Fruit fly (Drosophila melanogaster): Measurements from ENCODE around the gene CG5447.

The CG5447 gene

DNA sequence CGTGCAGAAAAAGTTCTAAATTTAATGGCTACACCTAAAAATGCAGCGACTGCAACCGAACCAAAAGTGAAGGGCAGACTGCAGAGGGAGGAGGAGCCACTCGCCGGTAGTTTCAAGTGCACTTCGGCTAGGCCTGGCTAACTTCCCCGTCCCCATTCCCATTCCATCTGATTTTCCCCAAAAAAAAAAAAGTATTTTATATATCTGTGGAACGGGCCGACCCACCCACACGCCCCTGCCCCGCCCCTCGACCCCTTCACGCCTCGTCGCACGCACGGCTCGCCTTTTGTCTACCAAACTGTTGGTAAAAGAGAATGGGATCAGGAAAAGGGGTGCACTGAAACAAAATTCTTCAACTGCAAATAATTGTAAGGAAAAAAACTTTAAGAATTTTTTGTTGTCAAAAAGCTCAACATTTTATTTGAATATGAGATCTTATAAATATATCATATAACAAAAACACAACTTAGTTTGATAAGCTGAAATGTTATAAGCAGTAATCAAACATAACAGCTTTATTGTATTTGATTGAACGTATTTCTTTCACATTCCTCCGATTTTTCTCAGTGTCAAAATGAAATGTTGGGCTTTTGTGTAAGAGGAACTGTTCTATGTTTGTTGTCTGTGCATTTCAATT, 8.3 kb upstream of the CG5447 start:
- TF ChIP-seq CTCF (optimal IDR thresholded peaks at IDR 0.05) (no peak), CG8478 (optimal IDR thresholded peaks at IDR 0.05) (no peak)

- TF ChIP-seq CG8478 (optimal IDR thresholded peaks at IDR 0.05): no peak
Measured at dm6 chr3R:26448779-26449178, 3.6 kb upstream of the CG5447 start, which contains the start of gene Hex-t1. Hex-t1 (plus strand) TSS chr3R:26449079.

DNA sequence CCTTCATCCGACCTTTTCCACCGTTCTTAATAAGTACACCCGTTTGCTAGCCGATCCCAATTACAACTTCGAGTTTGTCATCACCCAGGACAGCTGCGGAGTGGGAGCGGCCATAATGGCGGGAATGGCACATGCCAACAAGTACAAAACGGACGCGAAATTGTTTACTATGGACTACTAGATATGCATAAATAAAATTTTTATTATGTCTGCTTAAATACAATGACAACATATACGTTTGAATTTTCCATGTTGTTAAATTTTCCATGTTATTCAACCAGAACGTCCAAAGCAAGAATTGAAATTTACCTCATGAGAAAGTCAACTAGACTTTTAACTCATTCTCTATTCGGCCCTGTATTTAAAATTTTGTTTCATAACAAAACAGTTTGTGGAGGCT, 2.0 kb upstream of the CG5447 start, which contains the start of gene Hex-t2:
Hex-t2 (plus strand) TSS at position 301 of the 400 bp plus-strand sequence.
- TF ChIP-seq CTCF (optimal IDR thresholded peaks at IDR 0.05) (no peak), CG8478 (optimal IDR thresholded peaks at IDR 0.05) (no peak)

DNA sequence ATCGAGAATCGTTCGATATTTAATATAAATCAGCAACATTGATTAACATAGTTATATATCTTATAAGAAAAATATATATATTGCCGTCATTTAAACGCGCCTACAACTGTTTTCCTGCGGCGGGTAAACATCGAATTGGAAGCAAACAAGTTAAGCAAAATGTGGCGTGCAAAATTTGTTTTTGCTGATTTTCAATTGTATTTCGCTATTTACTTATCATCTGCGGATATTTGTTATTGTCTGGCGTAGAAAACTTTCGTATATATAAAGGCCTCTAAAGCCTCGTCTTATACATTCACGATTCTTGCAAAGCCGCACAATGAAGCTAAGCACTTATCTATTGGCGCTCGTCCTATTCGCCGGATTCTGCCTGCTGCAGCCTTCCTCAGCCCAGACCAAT, 2.2 kb downstream of the CG5447 start, which contains the start of gene CG43117:
CG43117 (plus strand) TSS at position 301 of the 400 bp plus-strand sequence.
- TF ChIP-seq CTCF (optimal IDR thresholded peaks at IDR 0.05) (no peak), CG8478 (optimal IDR thresholded peaks at IDR 0.05) (no peak)

- TF ChIP-seq CG8478 (optimal IDR thresholded peaks at IDR 0.05) (no peak), CTCF (optimal IDR thresholded peaks at IDR 0.05) (no peak)
Measured at dm6 chr3R:26455838-26456237, 3.5 kb downstream of the CG5447 start, which contains the start of gene Pdf. Pdf (minus strand) TSS chr3R:26456141.

DNA sequence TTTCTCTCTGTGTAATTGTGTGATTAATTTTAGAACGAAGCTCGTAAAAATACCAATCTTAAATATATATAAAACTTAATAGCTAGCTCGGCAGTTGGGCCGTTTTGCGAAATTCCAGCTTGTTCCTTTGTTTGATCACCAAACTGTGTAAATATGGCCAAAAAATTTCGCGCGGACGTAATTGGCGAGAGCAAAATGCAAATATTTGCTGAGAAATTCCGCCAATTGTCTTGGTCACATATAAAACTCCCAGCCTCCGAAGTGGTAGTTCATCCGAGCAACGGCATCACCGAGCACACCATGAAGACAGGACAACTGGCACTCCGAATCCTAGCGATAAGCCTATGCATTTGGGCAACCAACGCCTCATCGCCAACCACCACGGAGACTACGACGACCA, 4.2 kb downstream of the CG5447 start, which contains the start of gene CG14237:
CG14237 (plus strand) TSS at position 301 of the 400 bp plus-strand sequence.
- TF ChIP-seq CG8478 (optimal IDR thresholded peaks at IDR 0.05): no peak
- no peak for TF ChIP-seq CTCF (optimal IDR thresholded peaks at IDR 0.05)

DNA sequence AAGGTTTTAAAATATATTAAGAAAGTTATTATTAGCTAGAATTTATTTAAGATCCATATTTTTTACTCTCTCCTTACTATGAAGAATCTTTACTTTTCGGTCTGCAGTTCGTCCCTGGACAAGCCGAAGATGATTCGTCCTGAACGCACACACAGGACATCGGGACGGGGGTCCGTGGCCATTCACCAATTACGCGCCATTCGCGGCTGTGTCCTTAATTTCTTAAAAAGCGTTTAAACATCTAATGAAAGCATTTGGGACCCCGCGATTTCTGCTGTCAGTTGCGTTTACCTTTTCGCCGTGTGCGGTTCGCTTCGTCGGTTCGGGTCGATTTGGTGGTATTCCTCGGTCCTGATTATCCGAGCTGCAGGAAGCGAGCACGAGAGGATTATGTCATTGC, 5.6 kb downstream of the CG5447 start, which contains the start of gene CG14238:
CG14238 (plus strand) TSS at position 301 of the 400 bp plus-strand sequence.
- no peak for TF ChIP-seq CTCF (optimal IDR thresholded peaks at IDR 0.05)
- no peak for TF ChIP-seq CG8478 (optimal IDR thresholded peaks at IDR 0.05)

DNA sequence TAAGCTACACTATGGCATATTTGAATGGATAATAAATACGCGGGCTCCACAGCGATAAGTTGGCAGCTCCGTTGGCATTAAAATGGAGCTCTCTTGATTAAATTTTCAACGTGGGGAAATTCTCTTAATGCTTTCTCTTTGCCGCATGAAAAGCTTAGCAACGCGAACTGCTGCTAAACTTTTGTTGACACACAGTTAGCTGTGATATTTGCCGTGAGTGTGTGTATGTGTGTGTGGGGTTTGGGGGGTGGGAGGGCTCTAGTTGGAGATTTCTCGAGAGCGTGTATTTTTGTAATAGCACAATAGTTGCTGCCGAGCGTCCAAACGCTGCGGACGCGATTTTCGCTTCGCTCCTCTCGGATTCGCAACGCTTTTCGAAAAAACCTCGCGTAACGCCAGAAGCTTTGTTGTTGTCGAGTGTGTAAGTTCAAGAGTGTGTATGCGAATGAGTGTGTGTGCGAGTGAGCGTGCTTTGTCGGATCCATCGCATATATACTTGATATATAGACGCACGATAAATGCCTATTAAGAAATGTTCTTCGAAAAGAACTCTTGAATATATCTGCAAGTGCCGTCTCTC, 9.0 kb downstream of the CG5447 start, which contains the start of gene CG5455:
CG5455 (plus strand) TSS at position 302 of the 580 bp plus-strand sequence.
- TF ChIP-seq CTCF (optimal IDR thresholded peaks at IDR 0.05) (no peak), CG8478 (optimal IDR thresholded peaks at IDR 0.05) (no peak)

DNA sequence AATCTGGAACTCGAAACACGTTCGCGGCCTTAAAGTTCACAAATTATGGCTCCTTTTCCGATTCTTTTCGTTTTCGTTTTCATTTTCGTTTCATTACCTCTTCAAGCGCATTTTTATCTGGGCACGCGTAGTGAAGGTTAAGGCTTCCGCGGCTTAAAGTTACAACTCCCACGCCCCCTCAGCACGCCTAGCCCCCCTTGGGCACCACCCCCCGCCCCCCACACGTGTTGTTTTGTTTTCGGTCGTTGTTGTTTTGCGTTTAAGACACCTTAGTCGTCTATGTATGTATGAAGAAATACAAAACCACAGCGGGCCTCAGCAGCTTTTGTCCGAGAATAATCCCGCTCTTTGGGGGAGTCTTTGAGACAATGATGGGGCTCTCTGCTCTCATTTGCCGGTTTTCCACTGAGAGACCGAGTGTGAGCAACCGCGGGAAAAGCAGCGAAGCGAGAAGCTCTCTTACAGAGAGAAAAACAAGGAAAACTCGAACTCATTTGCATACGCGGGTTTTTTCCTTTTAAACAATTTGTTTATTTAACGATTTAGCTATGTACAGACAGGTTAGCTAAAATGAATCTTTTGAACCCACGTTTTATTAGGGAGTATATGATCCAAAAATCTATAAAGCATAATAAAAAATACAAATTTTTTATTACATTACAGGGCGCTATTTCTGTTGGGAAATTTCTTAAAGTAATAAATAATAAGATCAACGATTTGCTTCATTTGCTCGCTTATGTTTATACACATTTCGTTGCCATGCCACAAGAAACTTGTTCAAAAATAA, 10.0 kb downstream of the CG5447 start:
- no peak for TF ChIP-seq CG8478 (optimal IDR thresholded peaks at IDR 0.05)
- no peak for TF ChIP-seq CTCF (optimal IDR thresholded peaks at IDR 0.05)

DNA sequence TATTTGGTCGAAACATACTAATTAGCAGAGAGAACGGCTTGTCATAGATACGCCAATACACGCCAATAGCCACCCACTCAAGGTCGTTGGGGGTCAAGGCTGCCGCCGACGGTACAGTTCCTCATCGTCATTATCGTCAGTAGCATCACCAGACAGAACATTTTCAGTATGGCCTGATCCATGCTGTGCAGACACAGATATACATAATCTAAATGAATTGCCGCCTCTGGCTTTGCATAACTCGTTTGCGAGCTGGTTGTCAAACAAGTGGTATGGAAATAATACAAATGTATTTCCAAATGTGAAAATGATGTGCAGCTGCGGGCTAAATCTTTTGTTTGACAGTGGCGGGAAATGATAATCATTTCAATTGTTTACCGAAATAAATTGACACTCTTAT, 10.8 kb downstream of the CG5447 start:
- TF ChIP-seq CTCF (optimal IDR thresholded peaks at IDR 0.05) (no peak), CG8478 (optimal IDR thresholded peaks at IDR 0.05) (no peak)

DNA sequence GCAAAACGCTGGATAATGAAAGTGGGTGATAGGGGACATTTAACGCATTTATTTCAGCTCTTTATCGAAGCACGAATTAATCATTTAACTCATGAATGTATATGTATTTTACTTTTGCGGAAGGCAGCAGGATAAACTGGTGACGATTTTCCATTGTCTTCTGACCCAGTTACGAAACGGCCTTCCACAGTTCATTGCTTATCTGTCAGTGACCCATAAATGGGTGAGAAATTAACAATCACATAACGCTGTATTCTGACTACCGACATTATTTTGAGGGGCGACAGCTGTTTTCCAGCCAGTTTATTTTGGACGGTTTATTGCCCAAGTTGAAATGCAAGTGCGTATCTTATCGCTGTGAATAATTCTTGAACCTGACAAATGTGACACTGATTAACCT, 11.2 kb downstream of the CG5447 start:
- no peak for TF ChIP-seq CG8478 (optimal IDR thresholded peaks at IDR 0.05)

DNA sequence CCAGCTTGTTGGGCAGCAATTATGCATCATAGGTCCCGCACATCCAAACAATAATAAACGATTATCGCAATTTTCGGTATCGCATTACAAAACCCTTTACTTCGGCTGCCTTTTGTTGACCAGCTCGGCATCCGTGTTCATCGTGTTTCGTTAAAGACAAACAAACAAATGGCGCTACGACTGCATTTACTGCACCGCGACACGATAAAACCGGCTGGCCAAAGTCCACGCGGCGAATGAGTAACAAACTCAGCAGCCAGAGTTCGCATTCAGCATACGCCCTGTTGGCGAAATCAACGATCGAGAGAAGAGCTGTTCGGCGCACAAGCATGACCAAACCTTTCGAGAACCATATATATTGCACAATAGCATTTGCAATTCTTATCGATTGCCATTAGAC, 12.0 kb downstream of the CG5447 start:
- no peak for TF ChIP-seq CTCF (optimal IDR thresholded peaks at IDR 0.05)
- TF ChIP-seq CG8478 (optimal IDR thresholded peaks at IDR 0.05): no peak

- TF ChIP-seq CTCF (optimal IDR thresholded peaks at IDR 0.05) (no peak), CG8478 (optimal IDR thresholded peaks at IDR 0.05) (no peak)
Measured at dm6 chr3R:26465121-26465520, 12.8 kb downstream of the CG5447 start.

DNA sequence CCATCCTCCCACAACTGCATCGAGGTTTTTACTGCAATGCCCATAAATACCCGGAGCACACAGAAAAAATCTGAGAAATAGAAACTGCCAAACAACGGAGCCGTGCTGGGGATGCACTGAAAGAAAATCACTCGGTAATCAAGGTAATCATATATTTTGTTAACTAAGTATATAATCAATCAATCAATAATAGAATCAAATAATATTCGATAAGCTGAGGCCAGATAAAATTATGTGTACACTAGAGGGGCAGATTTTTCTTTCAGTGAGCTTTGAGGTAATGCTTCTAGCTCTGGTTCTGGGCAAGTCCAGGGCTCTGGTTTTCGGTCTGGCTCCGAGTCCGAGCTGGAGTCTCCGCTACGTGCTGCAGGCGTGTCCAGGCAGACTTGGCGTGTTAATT, 25.7 kb downstream of the CG5447 start:
- TF ChIP-seq CG8478 (optimal IDR thresholded peaks at IDR 0.05): no peak
- TF ChIP-seq CTCF (optimal IDR thresholded peaks at IDR 0.05): no peak

dm6 chr3R:26478644-26479043, 26.3 kb downstream of the CG5447 start:
- TF ChIP-seq CTCF (optimal IDR thresholded peaks at IDR 0.05) (no peak), CG8478 (optimal IDR thresholded peaks at IDR 0.05) (no peak)
